Fruit fly (Drosophila melanogaster) whole organism, prepupa: ENCODE results near the gene bmm.
A peak's percentile ranks its signal among the peaks of the same experiment; 100 is the strongest.

Experiments
- Blimp-1 ChIP-seq: fragments of 200-800 bp; sonication (Bioruptor generic); optimal IDR thresholded peaks from 3 replicates; lab custom pipeline; 2017; ENCODE audit warnings: missing biosample characterization, missing genetic modification characterization, mild to moderate bottlenecking, moderate library complexity, missing genetic modification reagents
- CG10631 ChIP-seq: fragments of 200-800 bp; sonication (Bioruptor generic); optimal IDR thresholded peaks from 2 replicates; lab custom pipeline; 2016; ENCODE audit warnings: missing biosample characterization, missing genetic modification characterization
- CG10669 ChIP-seq: fragments of 200-800 bp; sonication (Bioruptor generic); optimal IDR thresholded peaks from 3 replicates; lab custom pipeline; 2018; ENCODE audit warnings: missing biosample characterization, mild to moderate bottlenecking, missing genetic modification characterization, moderate library complexity
- CG11294 ChIP-seq: fragments of 200-800 bp; sonication (Bioruptor generic); IDR thresholded peaks from 2 replicates; pipeline ENCODE4 v1.3.6; 2022; ENCODE audit warnings: missing biosample characterization, missing genetic modification characterization
- CG1621 ChIP-seq: fragments of 200-800 bp; sonication (Bioruptor generic); optimal IDR thresholded peaks from 3 replicates; lab custom pipeline; 2018; ENCODE audit warnings: missing biosample characterization, mild to moderate bottlenecking, missing genetic modification characterization
- CG3032 ChIP-seq: fragments of 200-800 bp; optimal IDR thresholded peaks from 2 replicates; lab custom pipeline; 2019; ENCODE audit warnings: missing biosample characterization, mild to moderate bottlenecking, missing genetic modification characterization, moderate library complexity
- CG32006 ChIP-seq: fragments of 200-800 bp; sonication (Bioruptor generic); optimal IDR thresholded peaks from 3 replicates; lab custom pipeline; 2017; ENCODE audit warnings: missing biosample characterization, mild to moderate bottlenecking, missing genetic modification characterization
- CG3919 ChIP-seq: fragments of 200-800 bp; sonication (Bioruptor generic); optimal IDR thresholded peaks from 3 replicates; lab custom pipeline; 2016; ENCODE audit warnings: missing biosample characterization, missing genetic modification characterization
- CG4318 ChIP-seq: fragments of 200-800 bp; sonication (Bioruptor generic); optimal IDR thresholded peaks from 3 replicates; lab custom pipeline; 2017; ENCODE audit warnings: missing biosample characterization, mild to moderate bottlenecking, missing genetic modification characterization
- CG6163 ChIP-seq: fragments of 200-800 bp; sonication (Bioruptor generic); IDR thresholded peaks from 3 replicates; pipeline ENCODE4 v1.3.6; 2022; ENCODE audit warnings: missing biosample characterization, missing genetic modification characterization
- CG6276 ChIP-seq: fragments of 200-800 bp; sonication (Bioruptor generic); optimal IDR thresholded peaks from 2 replicates; lab custom pipeline; 2017; ENCODE audit warnings: missing biosample characterization, mild to moderate bottlenecking, missing genetic modification characterization
- CG6792 ChIP-seq: fragments of 200-800 bp; sonication (Bioruptor generic); optimal IDR thresholded peaks from 3 replicates; lab custom pipeline; 2016; ENCODE audit warnings: missing biosample characterization, missing genetic modification characterization
- CG6808 ChIP-seq: fragments of 200-800 bp; sonication (Bioruptor generic); optimal IDR thresholded peaks from 3 replicates; lab custom pipeline; 2017; ENCODE audit warnings: missing biosample characterization, missing genetic modification characterization, mild to moderate bottlenecking, moderate library complexity, missing genetic modification reagents
- CG8632 ChIP-seq: fragments of 200-800 bp; sonication (Bioruptor generic); optimal IDR thresholded peaks from 3 replicates; lab custom pipeline; 2016; ENCODE audit warnings: missing biosample characterization, missing genetic modification characterization
- CG9139 ChIP-seq: fragments of 200-800 bp; sonication (Bioruptor generic); optimal IDR thresholded peaks from 3 replicates; lab custom pipeline; 2017; ENCODE audit warnings: missing biosample characterization, mild to moderate bottlenecking, missing genetic modification characterization
- Eip78C ChIP-seq: fragments of 200-800 bp; sonication (Bioruptor generic); peaks from one replicate; lab custom pipeline; 2016; ENCODE audit warnings: missing biosample characterization, missing genetic modification characterization
- Ets21C ChIP-seq: fragments of 200-800 bp; sonication (Bioruptor generic); optimal IDR thresholded peaks from 3 replicates; lab custom pipeline; 2016; ENCODE audit warnings: missing biosample characterization, missing genetic modification characterization
- Gug ChIP-seq: fragments of 200-800 bp; sonication (Bioruptor generic); IDR thresholded peaks from 2 replicates; pipeline ENCODE4 v1.3.6; 2022; ENCODE audit warnings: missing biosample characterization, missing genetic modification characterization
- Hr39 ChIP-seq: fragments of 200-800 bp; sonication (Bioruptor generic); optimal IDR thresholded peaks from 2 replicates; lab custom pipeline; 2016; ENCODE audit warnings: missing biosample characterization, missing genetic modification characterization
- Met ChIP-seq: fragments of 200-800 bp; sonication (Bioruptor generic); optimal IDR thresholded peaks from 3 replicates; lab custom pipeline; 2016; ENCODE audit warnings: missing biosample characterization, missing genetic modification characterization
- OdsH ChIP-seq: fragments of 200-800 bp; sonication (Bioruptor generic); optimal IDR thresholded peaks from 3 replicates; lab custom pipeline; 2016; ENCODE audit warnings: missing biosample characterization, missing genetic modification characterization
- Sox102F ChIP-seq: fragments of 200-800 bp; sonication (Bioruptor generic); optimal IDR thresholded peaks from 2 replicates; lab custom pipeline; 2016; ENCODE audit warnings: missing biosample characterization, mild to moderate bottlenecking, missing genetic modification characterization
- Sox14 ChIP-seq: fragments of 200-800 bp; sonication (Bioruptor generic); optimal IDR thresholded peaks from 3 replicates; lab custom pipeline; 2016; ENCODE audit warnings: missing biosample characterization, missing genetic modification characterization
- achi ChIP-seq: fragments of 200-800 bp; sonication (Bioruptor generic); optimal IDR thresholded peaks from 3 replicates; lab custom pipeline; 2016; ENCODE audit warnings: missing biosample characterization, missing genetic modification characterization
- acj6 ChIP-seq: fragments of 200-800 bp; sonication (Bioruptor generic); optimal IDR thresholded peaks from 3 replicates; lab custom pipeline; 2016; ENCODE audit warnings: missing biosample characterization, missing genetic modification characterization
- cyc ChIP-seq: fragments of 200-800 bp; sonication (Bioruptor generic); optimal IDR thresholded peaks from 3 replicates; lab custom pipeline; 2016; ENCODE audit warnings: missing biosample characterization, missing genetic modification characterization
- dac ChIP-seq: fragments of 200-800 bp; sonication (Bioruptor generic); optimal IDR thresholded peaks from 2 replicates; lab custom pipeline; 2017; ENCODE audit warnings: missing biosample characterization, mild to moderate bottlenecking, missing genetic modification characterization
- eg ChIP-seq: fragments of 200-800 bp; sonication (Bioruptor generic); IDR thresholded peaks from 3 replicates; pipeline ENCODE4 v1.3.6; 2022; ENCODE audit warnings: missing biosample characterization, missing genetic modification characterization
- esn ChIP-seq: fragments of 200-800 bp; sonication (Bioruptor generic); optimal IDR thresholded peaks from 2 replicates; lab custom pipeline; 2016; ENCODE audit warnings: missing biosample characterization, mild to moderate bottlenecking, missing genetic modification characterization, moderate library complexity
- fd85E ChIP-seq: fragments of 200-800 bp; sonication (Bioruptor generic); optimal IDR thresholded peaks from 3 replicates; lab custom pipeline; 2016; ENCODE audit warnings: missing biosample characterization, missing genetic modification characterization
- fkh ChIP-seq: fragments of 200-800 bp; sonication (Bioruptor generic); optimal IDR thresholded peaks from 3 replicates; lab custom pipeline; 2017; ENCODE audit warnings: missing biosample characterization, mild to moderate bottlenecking, missing genetic modification characterization, moderate library complexity
- lz ChIP-seq: fragments of 200-800 bp; sonication (Bioruptor generic); optimal IDR thresholded peaks from 3 replicates; lab custom pipeline; 2016; ENCODE audit warnings: missing biosample characterization, missing genetic modification characterization
- svp ChIP-seq: fragments of 200-800 bp; sonication (Bioruptor generic); peaks from one replicate; lab custom pipeline; 2016; ENCODE audit warnings: missing biosample characterization, missing genetic modification characterization
- topi ChIP-seq: fragments of 200-800 bp; sonication (Bioruptor generic); optimal IDR thresholded peaks from 3 replicates; lab custom pipeline; 2016; ENCODE audit warnings: missing biosample characterization, missing genetic modification characterization
- vri ChIP-seq: fragments of 200-800 bp; sonication (Bioruptor generic); optimal IDR thresholded peaks from 3 replicates; lab custom pipeline; 2016; ENCODE audit warnings: missing biosample characterization, mild to moderate bottlenecking, missing genetic modification characterization

bmm gene

dm6 chr3L:14769183-14769582 lies 17.0 kb downstream of the bmm start, which contains the start of gene Mgat4b:
Gene Mgat4b, minus strand, starts transcription at chr3L:14769283.
- TF ChIP-seq achi = no peak
- no peak for TF ChIP-seq CG10631
- TF ChIP-seq OdsH (GFP tag; lab: Kevin White, UChicago) = no peak
- no peak for TF ChIP-seq dac (GFP tag; lab: Kevin White, UChicago)
- no peak for TF ChIP-seq Blimp-1 (GFP tag; lab: Kevin White, UChicago)
- no peak for TF ChIP-seq topi
- no peak for TF ChIP-seq CG4318 (GFP tag; lab: Kevin White, UChicago)
- TF ChIP-seq Sox14 = no peak
- TF ChIP-seq CG32006 (GFP tag; lab: Kevin White, UChicago) = no peak
- no peak for TF ChIP-seq CG10669
- TF ChIP-seq eg (GFP tag; lab: Robert Waterston, UW) = no peak
- no peak for TF ChIP-seq fd85E (GFP tag; lab: Kevin White, UChicago)
- TF ChIP-seq Sox102F (GFP tag; lab: Kevin White, UChicago) = no peak
- no peak for TF ChIP-seq CG6792 (GFP tag; lab: Kevin White, UChicago)
- TF ChIP-seq Ets21C = no peak
- no peak for TF ChIP-seq CG3032 (tag; lab: Kevin White, UChicago)
- TF ChIP-seq Met (GFP tag; lab: Kevin White, UChicago) = no peak
- no peak for TF ChIP-seq Eip78C (GFP tag; lab: Kevin White, UChicago)

dm6 chr3L:14761837-14762785 lies 24.1 kb downstream of the bmm start, which contains the start of the genes Tsen34 and Mgat4a:
Gene Tsen34, minus strand, starts transcription at chr3L:14761844.
Gene Mgat4a, plus strand, starts transcription at chr3L:14762028.
- no peak for TF ChIP-seq Gug (GFP tag; lab: Robert Waterston, UW)
- peak; percentile 22 for TF ChIP-seq lz (GFP tag; lab: Kevin White, UChicago)
- TF ChIP-seq fkh = peak; percentile 97
- no peak for TF ChIP-seq CG6276 (GFP tag; lab: Kevin White, UChicago)
- TF ChIP-seq Met (GFP tag; lab: Kevin White, UChicago) = no peak
- peak; percentile 35 for TF ChIP-seq acj6
- peak; percentile 10 for TF ChIP-seq Ets21C
- no peak for TF ChIP-seq fd85E (GFP tag; lab: Kevin White, UChicago)
- TF ChIP-seq CG6163 (GFP tag; lab: Robert Waterston, UW) = no peak
- TF ChIP-seq CG3032 (tag; lab: Kevin White, UChicago) = peak; percentile 8
- TF ChIP-seq CG10669 = no peak
- no peak for TF ChIP-seq CG1621 (tag; lab: Kevin White, UChicago)
- peak; percentile 55 for TF ChIP-seq CG8632
- no peak for TF ChIP-seq CG6808 (GFP tag; lab: Kevin White, UChicago)
- TF ChIP-seq Sox14 = peak; percentile 25
- no peak for TF ChIP-seq Hr39 (GFP tag; lab: Kevin White, UChicago)
- peak; percentile 48 for TF ChIP-seq CG6792 (GFP tag; lab: Kevin White, UChicago)
- TF ChIP-seq vri (GFP tag; lab: Kevin White, UChicago) = peak; percentile 40
- TF ChIP-seq cyc (GFP tag; lab: Kevin White, UChicago) = peak; percentile 7
- no peak for TF ChIP-seq achi
- peak; percentile 13 for TF ChIP-seq svp
- no peak for TF ChIP-seq CG11294 (GFP tag; lab: Robert Waterston, UW)
- TF ChIP-seq esn (GFP tag; lab: Kevin White, UChicago) = peak; percentile 62
- TF ChIP-seq, all 60 proteins: peak for 12

- no peak for TF ChIP-seq CG8632
- TF ChIP-seq CG3919 (GFP tag; lab: Kevin White, UChicago) = no peak
- TF ChIP-seq CG6808 (GFP tag; lab: Kevin White, UChicago) = no peak
- TF ChIP-seq fd85E (GFP tag; lab: Kevin White, UChicago) = no peak
- TF ChIP-seq CG9139 (GFP tag; lab: Kevin White, UChicago) = no peak
Measured at dm6 chr3L:14760949-14761348, 25.3 kb downstream of the bmm start, which contains the start of gene Trl. Gene Trl, minus strand, starts transcription at chr3L:14761049.
